Fruit fly (Drosophila melanogaster): ENCODE measurements around the gene Rph.

The Rph gene

DNA sequence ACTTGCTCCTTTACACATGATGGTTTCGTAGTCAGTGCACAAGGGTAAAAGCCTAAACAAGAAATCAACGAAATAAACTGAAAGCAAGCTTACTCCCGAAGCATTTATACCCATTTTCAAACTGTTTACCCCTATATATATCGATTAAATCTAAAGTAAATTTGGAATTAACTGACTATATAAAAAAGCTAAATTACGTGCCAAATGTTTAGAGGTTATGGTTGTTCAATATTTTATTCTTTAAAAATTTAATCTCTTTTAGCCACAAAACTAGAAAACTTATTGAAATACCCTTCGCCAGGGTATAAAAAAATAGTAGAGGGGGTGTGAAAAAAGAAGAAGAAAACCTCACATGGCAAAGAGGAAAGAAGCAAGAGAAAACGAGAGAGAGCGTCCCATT, 25.7 kb downstream of the Rph start (continued):
- TF ChIP-seq CG2875 (GFP tag; optimal IDR thresholded peaks at IDR 0.05) (peak; percentile 9), caup (GFP tag; optimal IDR thresholded peaks at IDR 0.05; ENCODE audit: severe bottlenecking) (peak; percentile 52), unpg (GFP tag; optimal IDR thresholded peaks at IDR 0.05) (peak; percentile 69), luna (GFP tag; optimal IDR thresholded peaks at IDR 0.05) (no peak), Hsf (GFP tag; optimal IDR thresholded peaks at IDR 0.05) (peak; percentile 54), otp (GFP tag; IDR thresholded peaks at IDR 0.05) (no peak), esg (GFP tag; conservative IDR thresholded peaks at IDR 0.05) (peak; percentile 43), ATbp (GFP tag; optimal IDR thresholded peaks at IDR 0.05) (peak; percentile 53), kay (GFP tag; optimal IDR thresholded peaks at IDR 0.05) (peak; percentile 9), hbn (GFP tag; IDR thresholded peaks at IDR 0.05; ENCODE audit: partially characterized antibody) (no peak), ken (GFP tag; IDR thresholded peaks at IDR 0.05) (no peak), CG32532 (GFP tag; IDR thresholded peaks at IDR 0.05) (no peak), GATAe (GFP tag; conservative IDR thresholded peaks at IDR 0.05) (no peak), fru (optimal IDR thresholded peaks at IDR 0.05) (no peak), CG10979 (tag; optimal IDR thresholded peaks at IDR 0.05) (peak; percentile 72), sr (GFP tag; IDR thresholded peaks at IDR 0.05) (no peak), grn (GFP tag; optimal IDR thresholded peaks at IDR 0.05) (no peak), Lim3 (GFP tag; IDR thresholded peaks at IDR 0.05) (no peak), rib (GFP tag; IDR thresholded peaks at IDR 0.05) (no peak), sqz (GFP tag; optimal IDR thresholded peaks at IDR 0.05) (no peak), tio (GFP tag; optimal IDR thresholded peaks at IDR 0.05) (peak; percentile 32), CG9932 (GFP tag; IDR thresholded peaks at IDR 0.05) (peak; percentile 28; the same call in 1 of the 2 replicates), vnd (GFP tag; IDR thresholded peaks at IDR 0.05; ENCODE audit: partially characterized antibody) (no peak), CG3163 (GFP tag; optimal IDR thresholded peaks at IDR 0.05) (no peak), ase (GFP tag; IDR thresholded peaks at IDR 0.05) (no peak), salm (tag; optimal IDR thresholded peaks at IDR 0.05) (peak; percentile 50), fu2 (GFP tag; optimal IDR thresholded peaks at IDR 0.05) (no peak), CG8290 (GFP tag; optimal IDR thresholded peaks at IDR 0.05) (no peak), CG8290 (tag; optimal IDR thresholded peaks at IDR 0.05) (no peak), CG3281 (GFP tag; optimal IDR thresholded peaks at IDR 0.05) (peak; percentile 58), h (optimal IDR thresholded peaks at IDR 0.05) (no peak), NFAT (GFP tag; IDR thresholded peaks at IDR 0.05) (no peak), CG8944 (GFP tag; optimal IDR thresholded peaks at IDR 0.05) (no peak), kni (GFP tag; optimal IDR thresholded peaks at IDR 0.05) (no peak), tup (GFP tag; optimal IDR thresholded peaks at IDR 0.05) (no peak), cato (GFP tag; optimal IDR thresholded peaks at IDR 0.05; ENCODE audit: borderline replicate concordance) (no peak), hb (GFP tag; IDR thresholded peaks at IDR 0.05; ENCODE audit: partially characterized antibody) (no peak), CG7987 (GFP tag; optimal IDR thresholded peaks at IDR 0.05) (no peak), D19B (GFP tag; optimal IDR thresholded peaks at IDR 0.05) (peak; percentile 95), dm (GFP tag; optimal IDR thresholded peaks at IDR 0.05) (peak; percentile 7), CG18619 (GFP tag; optimal IDR thresholded peaks at IDR 0.05) (peak; percentile 59), ewg (GFP tag; optimal IDR thresholded peaks at IDR 0.05) (no peak), CG30403 (GFP tag; optimal IDR thresholded peaks at IDR 0.05) (peak; percentile 59), CG12155 (GFP tag; optimal IDR thresholded peaks at IDR 0.05) (peak; percentile 16), Aef1 (GFP tag; IDR thresholded peaks at IDR 0.05) (peak; percentile 48; the same call in 2 of the 3 replicates), H15 (GFP tag; IDR thresholded peaks at IDR 0.05) (peak; percentile 48; the same call in 2 of the 3 replicates), Oli (tag; optimal IDR thresholded peaks at IDR 0.05) (peak; percentile 66), stwl (tag; optimal IDR thresholded peaks at IDR 0.05) (no peak), CG7556 (GFP tag; optimal IDR thresholded peaks at IDR 0.05) (peak; percentile 81), MTF-1 (GFP tag; optimal IDR thresholded peaks at IDR 0.05; ENCODE audit: borderline replicate concordance) (no peak), slbo (GFP tag; IDR thresholded peaks at IDR 0.05) (peak; percentile 49), Tbp (GFP tag; optimal IDR thresholded peaks at IDR 0.05) (no peak)

Data from whole organism, embryonic.